Worm (Caenorhabditis elegans) whole organism, L3 larva: ENCODE measurements around the gene Y55F3BR.11.
"Not testable (repeated sequence)": the region's sequence is repeated elsewhere in the genome, so short reads cannot be mapped to it uniquely, and the experiment has no call there.

Source experiments
- jun-1 ChIP-seq: fragments of 150-350 bp; optimal IDR thresholded peaks from 2 replicates; lab custom pipeline; 2014; ENCODE audit warnings: missing biosample characterization, missing genetic modification reagents, missing genetic modification characterization
- lin-39 ChIP-seq: fragments of 150-350 bp; optimal IDR thresholded peaks from 2 replicates; lab custom pipeline; 2018; ENCODE audit warnings: missing biosample characterization, missing genetic modification reagents, missing genetic modification characterization
- sea-2 ChIP-seq: fragments of 150-350 bp; sonication (generic microtip); optimal IDR thresholded peaks from 4 replicates; lab custom pipeline; 2014; ENCODE audit warnings: missing biosample characterization, missing genetic modification reagents, missing genetic modification characterization

Y55F3BR.11 gene

DNA sequence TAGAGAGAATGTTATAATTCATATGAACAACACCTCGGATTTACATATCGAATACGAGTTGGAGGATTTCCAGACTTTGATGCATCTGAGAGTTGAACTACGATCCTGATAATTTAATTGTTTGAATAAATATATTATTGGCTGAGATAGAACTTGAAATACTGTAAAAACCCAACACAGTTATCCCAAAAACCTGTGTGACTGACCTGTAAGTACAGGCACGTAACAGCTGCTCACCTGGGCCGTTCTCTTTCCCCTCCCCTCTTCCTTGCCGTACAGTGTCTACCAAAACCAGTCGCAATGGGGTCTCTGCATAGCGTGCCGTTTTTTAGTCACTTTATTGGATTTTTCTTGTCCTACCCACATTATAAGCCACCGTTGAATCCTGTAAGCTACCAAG, 49.9 kb downstream of the Y55F3BR.11 start, which contains the start of gene fbxc-12:
TSS of gene fbxc-12 (plus strand) at position 301 of the 400 bp plus-strand sequence.
- TF ChIP-seq sea-2 (GFP tag; lab: Kevin White, UChicago); lin-39 (tag; lab: Kevin White, UChicago); jun-1 (tag; lab: Kevin White, UChicago): not testable (repeated sequence)
